Fruit fly (Drosophila melanogaster): ENCODE results near the gene CG9777.

The CG9777 gene

DNA sequence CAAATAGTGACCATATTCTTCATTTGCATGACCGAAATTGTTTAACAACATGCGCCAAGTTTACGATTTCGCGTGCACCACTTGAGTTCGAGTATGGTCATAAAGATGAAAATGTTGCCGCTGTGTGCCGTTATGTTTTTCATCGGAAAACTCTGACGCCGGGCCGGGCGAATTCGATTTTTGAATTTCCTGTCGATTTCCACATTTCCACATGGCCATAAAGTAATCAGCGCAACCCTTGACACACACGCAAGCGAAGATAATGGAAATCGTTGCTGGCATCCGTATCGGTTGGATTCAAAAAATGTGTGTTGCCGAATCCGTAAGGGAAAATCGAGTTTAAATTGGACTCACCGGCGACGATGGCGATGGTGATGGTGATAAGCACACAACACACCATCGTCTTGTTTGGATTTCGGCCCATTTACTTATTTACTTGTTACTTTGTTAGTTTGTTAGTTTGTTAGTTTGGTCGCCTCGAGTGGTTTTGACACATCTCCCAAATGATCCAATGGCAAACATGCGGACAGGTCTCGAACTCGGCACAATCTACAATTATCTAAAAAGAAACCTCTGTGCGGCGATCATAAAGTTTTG is 12.6 kb upstream of the CG9777 start (continued):
- TF ChIP-seq ken (GFP tag; IDR thresholded peaks at IDR 0.05) (no peak), sisA (GFP tag; IDR thresholded peaks at IDR 0.05) (no peak), Lhr (GFP tag; optimal IDR thresholded peaks at IDR 0.05) (peak; percentile 31), CG10959 (GFP tag; IDR thresholded peaks at IDR 0.05) (no peak), CG8388 (GFP tag; optimal IDR thresholded peaks at IDR 0.05) (no peak), CG17802 (tag; optimal IDR thresholded peaks at IDR 0.05) (no peak), CG6765 (GFP tag; optimal IDR thresholded peaks at IDR 0.05) (no peak), Hr51 (GFP tag; optimal IDR thresholded peaks at IDR 0.05) (peak; percentile 17 to 21), CG12071 (GFP tag; optimal IDR thresholded peaks at IDR 0.05) (peak; percentile 48), cg (GFP tag; optimal IDR thresholded peaks at IDR 0.05) (no peak), CG5953 (GFP tag; IDR thresholded peaks at IDR 0.05) (0 out of 2 replicates have a peak, but pooled peaks have one; percentile 37), al (GFP tag; IDR thresholded peaks at IDR 0.05) (no peak), zfh2 (GFP tag; optimal IDR thresholded peaks at IDR 0.05) (no peak), C15 (GFP tag; IDR thresholded peaks at IDR 0.05) (no peak), ranshi (GFP tag; IDR thresholded peaks at IDR 0.05) (no peak; the same call in 1 of the 2 replicates), CG10147 (GFP tag; optimal IDR thresholded peaks at IDR 0.05) (no peak), CG14441 (GFP tag; IDR thresholded peaks at IDR 0.05) (no peak), bab2 (GFP tag; optimal IDR thresholded peaks at IDR 0.05) (peak; percentile 58), danr (GFP tag; IDR thresholded peaks at IDR 0.05) (no peak), H15 (GFP tag; IDR thresholded peaks at IDR 0.05) (no peak), Camta (GFP tag; optimal IDR thresholded peaks at IDR 0.05) (no peak), CG4282 (GFP tag; optimal IDR thresholded peaks at IDR 0.05) (no peak), CG11696 (GFP tag; IDR thresholded peaks at IDR 0.05) (no peak), Spps (tag; optimal IDR thresholded peaks at IDR 0.05) (peak; percentile 16), Elba2 (GFP tag; optimal IDR thresholded peaks at IDR 0.05) (no peak), fd64A (GFP tag; optimal IDR thresholded peaks at IDR 0.05) (peak; percentile 72), lab (GFP tag; optimal IDR thresholded peaks at IDR 0.05) (peak; percentile 55), CG11247 (GFP tag; IDR thresholded peaks at IDR 0.05) (no peak), Hand (GFP tag; optimal IDR thresholded peaks at IDR 0.05) (no peak), CG7928 (GFP tag; optimal IDR thresholded peaks at IDR 0.05) (no peak), Doc2 (GFP tag; IDR thresholded peaks at IDR 0.05) (no peak), run (tag; optimal IDR thresholded peaks at IDR 0.05) (peak; percentile 73)

DNA sequence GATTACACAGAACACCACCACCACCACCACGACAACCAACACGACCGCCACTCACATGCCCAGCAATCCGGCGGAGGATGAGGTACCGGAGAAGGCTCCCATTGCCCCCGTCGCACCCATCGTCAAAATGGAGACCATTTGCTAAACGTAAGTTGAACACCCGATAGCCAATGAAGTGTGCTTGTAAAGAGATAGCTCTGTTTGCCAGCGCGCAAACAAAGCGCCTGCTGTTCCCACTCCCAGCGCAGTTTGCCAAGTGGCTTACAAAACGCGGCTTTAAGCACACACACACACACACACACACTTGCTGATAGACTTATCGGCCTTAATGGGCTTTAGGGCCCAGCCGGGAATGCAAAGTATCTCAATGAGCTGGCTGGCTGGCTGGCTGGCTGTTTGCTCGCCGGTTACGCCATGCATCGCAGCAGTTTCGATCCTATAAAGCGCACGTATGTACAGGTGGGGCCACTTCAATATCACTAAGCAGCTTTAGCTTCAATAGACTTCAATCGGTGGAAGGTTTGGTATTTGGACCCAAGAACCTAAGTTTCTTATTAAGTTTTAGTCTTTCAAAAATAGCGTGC is 11.4 kb upstream of the CG9777 start:
- TF ChIP-seq CG1602 (GFP tag; optimal IDR thresholded peaks at IDR 0.05) (no peak), az2 (GFP tag; optimal IDR thresholded peaks at IDR 0.05) (no peak), CG10543 (GFP tag; optimal IDR thresholded peaks at IDR 0.05) (peak; percentile 16), ATbp (GFP tag; optimal IDR thresholded peaks at IDR 0.05) (peak; percentile 39), slbo (GFP tag; IDR thresholded peaks at IDR 0.05) (peak; percentile 6; the same call in 1 of the 2 replicates), Med (GFP tag) (peak; percentile 35), CG18262 (tag; optimal IDR thresholded peaks at IDR 0.05) (no peak), CG11560 (tag; IDR thresholded peaks at IDR 0.05) (no peak), CG13424 (tag; optimal IDR thresholded peaks at IDR 0.05) (no peak), run (tag; optimal IDR thresholded peaks at IDR 0.05) (no peak), Aef1 (GFP tag; IDR thresholded peaks at IDR 0.05) (no peak), CG11093 (GFP tag; IDR thresholded peaks at IDR 0.05) (no peak), Pdp1 (GFP tag; optimal IDR thresholded peaks at IDR 0.05) (peak in 1 of 2 experiments; percentile 70), stc (GFP tag; IDR thresholded peaks at IDR 0.05) (peak; percentile 26; the same call in 1 of the 2 replicates), BtbVII (GFP tag; optimal IDR thresholded peaks at IDR 0.05) (no peak), ash1 (GFP tag; optimal IDR thresholded peaks at IDR 0.05) (no peak), HLH3B (GFP tag; IDR thresholded peaks at IDR 0.05) (0 out of 2 replicates have a peak, but pooled peaks have one; percentile 16), CG12769 (tag; optimal IDR thresholded peaks at IDR 0.05) (peak; percentile 7), sens (GFP tag) (peak; percentile 78), zen (tag; optimal IDR thresholded peaks at IDR 0.05) (no peak)
